Worm (Caenorhabditis elegans): ENCODE results near the gene cwp-3.

- no peak for TF ChIP-seq ama-1 (optimal IDR thresholded peaks at IDR 0.05)
- TF ChIP-seq hnd-1 (tag; optimal IDR thresholded peaks at IDR 0.05) = no peak
- TF ChIP-seq flt-1 (GFP tag; IDR thresholded peaks at IDR 0.05) = no peak
- TF ChIP-seq ceh-36 (tag; optimal IDR thresholded peaks at IDR 0.05) = no peak
- no peak for TF ChIP-seq B0310.2 (tag; optimal IDR thresholded peaks at IDR 0.05)
- no peak for TF ChIP-seq pes-1 (GFP tag; IDR thresholded peaks at IDR 0.05)
- no peak for TF ChIP-seq ceh-13 (GFP tag; optimal IDR thresholded peaks at IDR 0.05)
- no peak for TF ChIP-seq hmbx-1 (tag; optimal IDR thresholded peaks at IDR 0.05)
- no peak for TF ChIP-seq sea-1 (GFP tag; conservative IDR thresholded peaks at IDR 0.05)
- no peak for TF ChIP-seq ets-7 (tag; optimal IDR thresholded peaks at IDR 0.05)
- TF ChIP-seq hmg-4 (GFP tag; optimal IDR thresholded peaks at IDR 0.05) = no peak
- no peak for TF ChIP-seq scrt-1 (GFP tag; IDR thresholded peaks at IDR 0.05)
- no peak for TF ChIP-seq tbx-37 (GFP tag; conservative IDR thresholded peaks at IDR 0.05)
- no peak for TF ChIP-seq tra-4 (tag; optimal IDR thresholded peaks at IDR 0.05)
These were observed 29.4 kb downstream of the cwp-3 start, which contains the start of gene srd-33 for ce11 chrV:4871992-4872391.

All from whole organism, early embryonic.